Fruit fly (Drosophila melanogaster): ENCODE measurements around the gene MED30.
A peak's percentile ranks its signal among the peaks of the same experiment; 100 is the strongest.

The MED30 gene

dm6 chr3L:700160-700917 lies 46.5 kb upstream of the MED30 start (continued):
- TF ChIP-seq CG15011 (GFP tag; optimal IDR thresholded peaks at IDR 0.05) (peak; percentile 38), tap (tag; optimal IDR thresholded peaks at IDR 0.05) (peak; percentile 79), slbo (GFP tag; IDR thresholded peaks at IDR 0.05) (peak; percentile 47), CG18262 (tag; optimal IDR thresholded peaks at IDR 0.05) (peak; percentile 70), CG14050 (GFP tag; IDR thresholded peaks at IDR 0.05) (peak; percentile 44; the same call in 1 of the 3 replicates), CG11247 (GFP tag; IDR thresholded peaks at IDR 0.05) (no peak; the same call in 1 of the 2 replicates), Ada2b (GFP tag; IDR thresholded peaks at IDR 0.05) (peak; percentile 80), CG17829 (tag; optimal IDR thresholded peaks at IDR 0.05) (peak; percentile 44), Chrac-16 (GFP tag; optimal IDR thresholded peaks at IDR 0.05) (peak; percentile 42), tgo (GFP tag; IDR thresholded peaks at IDR 0.05) (peak; percentile 38; the same call in 1 of the 3 replicates), Fer1 (GFP tag; optimal IDR thresholded peaks at IDR 0.05) (peak; percentile 72), Sry-β (GFP tag; optimal IDR thresholded peaks at IDR 0.05) (no peak), onecut (GFP tag; IDR thresholded peaks at IDR 0.05) (peak; percentile 50), nau (GFP tag; optimal IDR thresholded peaks at IDR 0.05) (peak; percentile 74), gt (GFP tag; IDR thresholded peaks at IDR 0.05) (no peak), CG10147 (GFP tag; optimal IDR thresholded peaks at IDR 0.05) (peak; percentile 83), CG12299 (tag; optimal IDR thresholded peaks at IDR 0.05) (peak; percentile 72), CG1024 (GFP tag; IDR thresholded peaks at IDR 0.05) (no peak), CG2120 (GFP tag; optimal IDR thresholded peaks at IDR 0.05) (peak; percentile 69), CG9797 (GFP tag; optimal IDR thresholded peaks at IDR 0.05) (no peak), CG2678 (tag; optimal IDR thresholded peaks at IDR 0.05) (peak; percentile 84), CG7987 (GFP tag; optimal IDR thresholded peaks at IDR 0.05) (peak; percentile 61), ato (GFP tag; IDR thresholded peaks at IDR 0.05; ENCODE audit: partially characterized antibody) (no peak), gcm (GFP tag; optimal IDR thresholded peaks at IDR 0.05) (peak; percentile 63), cato (GFP tag; optimal IDR thresholded peaks at IDR 0.05; ENCODE audit: borderline replicate concordance) (peak; percentile 18), seq (GFP tag; IDR thresholded peaks at IDR 0.05) (peak; percentile 40; the same call in 1 of the 2 replicates), Lhr (GFP tag; optimal IDR thresholded peaks at IDR 0.05) (peak; percentile 5), ap (GFP tag; IDR thresholded peaks at IDR 0.05) (0 out of 2 replicates have a peak, but pooled peaks have one; percentile 19), Dad (GFP tag; optimal IDR thresholded peaks at IDR 0.05) (no peak), trem (tag; optimal IDR thresholded peaks at IDR 0.05) (peak; percentile 29), CG31388 (GFP tag; optimal IDR thresholded peaks at IDR 0.05) (no peak), Dll (GFP tag; IDR thresholded peaks at IDR 0.05; ENCODE audit: partially characterized antibody) (no peak), MTF-1 (GFP tag; optimal IDR thresholded peaks at IDR 0.05; ENCODE audit: borderline replicate concordance) (peak; percentile 40), eyg (GFP tag; optimal IDR thresholded peaks at IDR 0.05) (peak; percentile 9), ind (GFP tag; optimal IDR thresholded peaks at IDR 0.05) (peak; percentile 21), lab (GFP tag; optimal IDR thresholded peaks at IDR 0.05) (peak; percentile 80), Neu2 (GFP tag; optimal IDR thresholded peaks at IDR 0.05; ENCODE audit: borderline replicate concordance) (no peak), sens-2 (GFP tag; IDR thresholded peaks at IDR 0.05) (0 out of 2 replicates have a peak, but pooled peaks have one; percentile 14), Ptx1 (GFP tag; IDR thresholded peaks at IDR 0.05) (peak; percentile 54), pho (GFP tag; optimal IDR thresholded peaks at IDR 0.05) (peak; percentile 53), az2 (GFP tag; optimal IDR thresholded peaks at IDR 0.05) (peak; percentile 42), abd-A (tag; optimal IDR thresholded peaks at IDR 0.05) (no peak), zfh2 (GFP tag; optimal IDR thresholded peaks at IDR 0.05) (no peak), CG4820 (GFP tag; optimal IDR thresholded peaks at IDR 0.05) (peak; percentile 28), Hr51 (GFP tag; optimal IDR thresholded peaks at IDR 0.05) (peak; percentile 10 to 83), CG1529 (GFP tag; optimal IDR thresholded peaks at IDR 0.05) (peak; percentile 8), cwo (GFP tag; optimal IDR thresholded peaks at IDR 0.05) (peak; percentile 46), gem (tag; optimal IDR thresholded peaks at IDR 0.05) (peak; percentile 84), CG8478 (optimal IDR thresholded peaks at IDR 0.05) (no peak)

Measured in whole organism, embryonic.